Fruit fly (Drosophila melanogaster): ENCODE data around the gene beta4GalT7.

The beta4GalT7 gene

dm6 chr3R:24997287-24997686 lies 25.8 kb upstream of the beta4GalT7 start:
- TF ChIP-seq dmrt93B (GFP tag; optimal IDR thresholded peaks at IDR 0.05) (no peak), Vsx2 (GFP tag; optimal IDR thresholded peaks at IDR 0.05; ENCODE audit: partially characterized antibody) (no peak), ey (GFP tag; optimal IDR thresholded peaks at IDR 0.05) (no peak), Dif (GFP tag; optimal IDR thresholded peaks at IDR 0.05; ENCODE audit: partially characterized antibody) (no peak), Abd-B (GFP tag; optimal IDR thresholded peaks at IDR 0.05) (no peak), jim (GFP tag; optimal IDR thresholded peaks at IDR 0.05) (no peak), OdsH (GFP tag; optimal IDR thresholded peaks at IDR 0.05) (no peak), lola (GFP tag; optimal IDR thresholded peaks at IDR 0.05) (no peak), psq (GFP tag; optimal IDR thresholded peaks at IDR 0.05) (no peak), sage (GFP tag; optimal IDR thresholded peaks at IDR 0.05) (no peak), Dfd (GFP tag; optimal IDR thresholded peaks at IDR 0.05) (no peak), CrebA (GFP tag; optimal IDR thresholded peaks at IDR 0.05; ENCODE audit: borderline replicate concordance) (no peak), woc (GFP tag; optimal IDR thresholded peaks at IDR 0.05) (no peak)

dm6 chr3R:24999575-24999974 lies 23.5 kb upstream of the beta4GalT7 start:
- TF ChIP-seq Sp1 (GFP tag; optimal IDR thresholded peaks at IDR 0.05) (no peak), Abd-B (GFP tag; optimal IDR thresholded peaks at IDR 0.05) (no peak), Rel (GFP tag; optimal IDR thresholded peaks at IDR 0.05) (no peak), Rel (tag; optimal IDR thresholded peaks at IDR 0.05) (peak; percentile 53), Jra (GFP tag; optimal IDR thresholded peaks at IDR 0.05) (no peak)

- no peak for TF ChIP-seq psq (GFP tag; optimal IDR thresholded peaks at IDR 0.05)
- no peak for TF ChIP-seq usp (GFP tag; optimal IDR thresholded peaks at IDR 0.05)
- no peak for TF ChIP-seq tai (GFP tag; optimal IDR thresholded peaks at IDR 0.05)
- TF ChIP-seq woc (GFP tag; optimal IDR thresholded peaks at IDR 0.05): no peak
- TF ChIP-seq Vsx2 (GFP tag; optimal IDR thresholded peaks at IDR 0.05; ENCODE audit: partially characterized antibody): no peak
- TF ChIP-seq N (GFP tag; optimal IDR thresholded peaks at IDR 0.05): no peak
Measured at dm6 chr3R:25002257-25002656, 20.8 kb upstream of the beta4GalT7 start.

dm6 chr3R:25004064-25004463 lies 19.0 kb upstream of the beta4GalT7 start:
- TF ChIP-seq Vsx2 (GFP tag; optimal IDR thresholded peaks at IDR 0.05; ENCODE audit: partially characterized antibody) (no peak), tai (GFP tag; optimal IDR thresholded peaks at IDR 0.05) (no peak), foxo (GFP tag; optimal IDR thresholded peaks at IDR 0.05) (no peak), ey (GFP tag; optimal IDR thresholded peaks at IDR 0.05) (no peak), fru (GFP tag; optimal IDR thresholded peaks at IDR 0.05) (no peak), CG9705 (GFP tag; optimal IDR thresholded peaks at IDR 0.05) (no peak), N (GFP tag; optimal IDR thresholded peaks at IDR 0.05) (no peak), jim (GFP tag; optimal IDR thresholded peaks at IDR 0.05) (no peak), Hr78 (GFP tag; optimal IDR thresholded peaks at IDR 0.05) (no peak), rgr (GFP tag; optimal IDR thresholded peaks at IDR 0.05) (no peak), Sp1 (GFP tag; optimal IDR thresholded peaks at IDR 0.05) (no peak), dl (GFP tag; optimal IDR thresholded peaks at IDR 0.05; ENCODE audit: insufficient read depth in 1 of 2, partially characterized antibody in 2 of 2) (no peak), psq (GFP tag; optimal IDR thresholded peaks at IDR 0.05) (no peak)

- TF ChIP-seq CG9705 (GFP tag; optimal IDR thresholded peaks at IDR 0.05) (no peak), GATAd (GFP tag; optimal IDR thresholded peaks at IDR 0.05) (no peak), Hnf4 (GFP tag; optimal IDR thresholded peaks at IDR 0.05) (no peak), Dfd (GFP tag; optimal IDR thresholded peaks at IDR 0.05) (no peak), psq (GFP tag; optimal IDR thresholded peaks at IDR 0.05) (no peak)
Measured at dm6 chr3R:25004763-25005162, 18.3 kb upstream of the beta4GalT7 start.

- no peak for TF ChIP-seq psq (GFP tag; optimal IDR thresholded peaks at IDR 0.05)
- TF ChIP-seq HLH106 (tag; optimal IDR thresholded peaks at IDR 0.05): no peak
- TF ChIP-seq Mio (GFP tag; optimal IDR thresholded peaks at IDR 0.05): no peak
- no peak for TF ChIP-seq CG32264 (GFP tag; optimal IDR thresholded peaks at IDR 0.05)
- TF ChIP-seq N (GFP tag; optimal IDR thresholded peaks at IDR 0.05): no peak
- no peak for TF ChIP-seq tai (GFP tag; optimal IDR thresholded peaks at IDR 0.05)
Measured at dm6 chr3R:25005748-25006147, 17.3 kb upstream of the beta4GalT7 start.
